Worm (Caenorhabditis elegans): ENCODE data around the gene acs-14.
A peak's percentile ranks its signal among the peaks of the same experiment; 100 is the strongest.

- TF ChIP-seq W03F9.2 (tag; optimal IDR thresholded peaks at IDR 0.05) (no peak), him-1 (tag; optimal IDR thresholded peaks at IDR 0.05) (peak; percentile 2), dao-5 (tag; optimal IDR thresholded peaks at IDR 0.05) (no peak)
Observed at ce11 chrV:9536505-9536904, 28.6 kb downstream of the acs-14 start, which contains the start of gene C50F4.4.
